Fruit fly (Drosophila melanogaster) whole organism, embryonic: ENCODE data around the gene MED25.
A peak's percentile ranks its signal among the peaks of the same experiment; 100 is the strongest.

Experiments
- Awh ChIP-seq: fragments of 200-800 bp; sonication (Bioruptor generic); IDR thresholded peaks from 2 replicates; pipeline ENCODE4, ENCODE4 v1.3.6; 2022; ENCODE audit warnings: missing biosample characterization, missing genetic modification characterization
- Bdp1 ChIP-seq: fragments of 200-800 bp; sonication (Bioruptor generic); optimal IDR thresholded peaks from 3 replicates; lab custom pipeline; 2016; ENCODE audit warnings: missing biosample characterization, missing genetic modification characterization
- CG10267 ChIP-seq: fragments of 200-800 bp; sonication (Bioruptor generic); optimal IDR thresholded peaks from 2 replicates; lab custom pipeline; 2018; ENCODE audit warnings: missing biosample characterization, mild to moderate bottlenecking, missing genetic modification characterization, moderate library complexity
- CG10321 ChIP-seq: fragments of 200-800 bp; sonication (Bioruptor generic); IDR thresholded peaks from 2 replicates; pipeline ENCODE4 v1.3.6; 2022; ENCODE audit warnings: missing biosample characterization, missing genetic modification characterization
- CG11723 ChIP-seq: fragments of 200-800 bp; sonication (Bioruptor generic); optimal IDR thresholded peaks from 2 replicates; lab custom pipeline; 2017; ENCODE audit warnings: missing biosample characterization, mild to moderate bottlenecking, missing genetic modification characterization
- CG13296 ChIP-seq: fragments of 200-800 bp; sonication (Bioruptor generic); optimal IDR thresholded peaks from 3 replicates; lab custom pipeline; 2018; ENCODE audit warnings: missing biosample characterization, mild to moderate bottlenecking, missing genetic modification characterization
- CG13775 ChIP-seq: fragments of 200-800 bp; sonication (Bioruptor generic); optimal IDR thresholded peaks from 3 replicates; lab custom pipeline; 2017; ENCODE audit warnings: missing biosample characterization, mild to moderate bottlenecking, missing genetic modification characterization
- CG14441 ChIP-seq: fragments of 200-800 bp; sonication (Bioruptor generic); IDR thresholded peaks from 2 replicates; pipeline ENCODE4 v1.3.6; 2022; ENCODE audit warnings: missing biosample characterization, missing genetic modification characterization
- CG1529 ChIP-seq: fragments of 200-800 bp; sonication (Bioruptor generic); optimal IDR thresholded peaks from 3 replicates; lab custom pipeline; 2018; ENCODE audit warnings: missing biosample characterization, missing genetic modification characterization
- CG1602 ChIP-seq: fragments of 200-800 bp; sonication (Bioruptor generic); optimal IDR thresholded peaks from 3 replicates; lab custom pipeline; 2016; ENCODE audit warnings: missing biosample characterization, missing genetic modification characterization
- CG31388 ChIP-seq: fragments of 200-800 bp; sonication (Bioruptor generic); optimal IDR thresholded peaks from 2 replicates; lab custom pipeline; 2016; ENCODE audit warnings: missing biosample characterization, missing genetic modification characterization
- CG3726 ChIP-seq: fragments of 200-800 bp; sonication (Bioruptor generic); IDR thresholded peaks from 3 replicates; pipeline ENCODE4, ENCODE4 v1.3.6; 2022; ENCODE audit warnings: missing biosample characterization, missing genetic modification characterization
- CG3847 ChIP-seq: fragments of 200-800 bp; sonication (Bioruptor generic); IDR thresholded peaks from 2 replicates; pipeline ENCODE4 v1.3.6; 2022; ENCODE audit warnings: missing biosample characterization, missing genetic modification characterization
- CG4854 ChIP-seq: fragments of 200-800 bp; sonication (Bioruptor generic); optimal IDR thresholded peaks from 2 replicates; lab custom pipeline; 2016; ENCODE audit warnings: missing biosample characterization, missing genetic modification characterization, inconsistent platforms
- CG5953 ChIP-seq: fragments of 200-800 bp; sonication (Bioruptor generic); IDR thresholded peaks from 2 replicates; pipeline ENCODE4 v1.3.6; 2022; ENCODE audit warnings: missing biosample characterization, missing genetic modification characterization
- CG6654 ChIP-seq: fragments of 200-800 bp; sonication (Bioruptor generic); optimal IDR thresholded peaks from 2 replicates; lab custom pipeline; 2017; ENCODE audit warnings: missing biosample characterization, mild to moderate bottlenecking, missing genetic modification characterization
- CG6813 ChIP-seq: fragments of 200-800 bp; sonication (Bioruptor generic); optimal IDR thresholded peaks from 2 replicates; lab custom pipeline; 2017; ENCODE audit warnings: missing biosample characterization, missing genetic modification characterization, mild to moderate bottlenecking, moderate library complexity, missing genetic modification reagents
- CG7556 ChIP-seq: fragments of 200-800 bp; sonication (Bioruptor generic); optimal IDR thresholded peaks from 2 replicates; lab custom pipeline; 2017; ENCODE audit warnings: missing biosample characterization, mild to moderate bottlenecking, missing genetic modification characterization
- CkIIα-i1 ChIP-seq: fragments of 200-800 bp; sonication (Bioruptor generic); IDR thresholded peaks from 2 replicates; pipeline ENCODE4 v1.3.6; 2022; ENCODE audit warnings: missing biosample characterization, missing genetic modification characterization
- Deaf1 ChIP-seq: fragments of 200-800 bp; optimal IDR thresholded peaks from 3 replicates; lab custom pipeline; 2019; ENCODE audit warnings: missing biosample characterization, mild to moderate bottlenecking, missing genetic modification characterization, moderate library complexity
- Dp ChIP-seq: fragments of 200-800 bp; sonication (Bioruptor generic); optimal IDR thresholded peaks from 2 replicates; lab custom pipeline; 2018; ENCODE audit warnings: missing biosample characterization, mild to moderate bottlenecking, missing genetic modification characterization, moderate library complexity
- E2f1 ChIP-seq: fragments of 200-800 bp; sonication (Bioruptor generic); IDR thresholded peaks from 2 replicates; pipeline ENCODE4 v1.3.6; 2022; ENCODE audit warnings: missing biosample characterization, missing genetic modification characterization
- Gsc ChIP-seq: fragments of 200-800 bp; sonication (Bioruptor generic); IDR thresholded peaks from 2 replicates; pipeline ENCODE4 v1.3.6; 2022; ENCODE audit warnings: missing biosample characterization, missing genetic modification characterization
- HmgD ChIP-seq: fragments of 200-800 bp; sonication (Bioruptor generic); optimal IDR thresholded peaks from 3 replicates; lab custom pipeline; 2016; ENCODE audit warnings: missing biosample characterization, missing genetic modification characterization
- Hmr ChIP-seq: fragments of 200-800 bp; sonication (Bioruptor generic); optimal IDR thresholded peaks from 3 replicates; lab custom pipeline; 2017; ENCODE audit warnings: mild to moderate bottlenecking, missing biosample characterization, missing genetic modification reagents, missing genetic modification characterization
- Hr78 ChIP-seq, 2 experiments: fragments of 200-800 bp in 1 of 2; fragments of >200 bp in 1 of 2; sonication (Bioruptor generic) in 1 of 2; optimal IDR thresholded peaks; 2 replicates each; lab custom pipeline; 2017 to 2019; ENCODE audit warnings: missing biosample characterization in 2 of 2, missing genetic modification characterization in 2 of 2, mild to moderate bottlenecking in 1 of 2, moderate library complexity in 1 of 2
- Mes4 ChIP-seq: fragments of 200-800 bp; sonication (Bioruptor generic); optimal IDR thresholded peaks from 2 replicates; lab custom pipeline; 2016; ENCODE audit warnings: missing biosample characterization, missing genetic modification characterization
- Mrtf ChIP-seq: fragments of 200-800 bp; sonication (Bioruptor generic); IDR thresholded peaks from 3 replicates; pipeline ENCODE4 v1.3.6; 2022; ENCODE audit warnings: missing biosample characterization, missing genetic modification characterization
- NK7.1 ChIP-seq: fragments of 200-800 bp; sonication (Bioruptor generic); optimal IDR thresholded peaks from 3 replicates; lab custom pipeline; 2016; ENCODE audit warnings: missing biosample characterization, missing genetic modification characterization
- NfI ChIP-seq: fragments of 200-800 bp; sonication (Bioruptor generic); optimal IDR thresholded peaks from 3 replicates; lab custom pipeline; 2018; ENCODE audit warnings: missing biosample characterization, mild to moderate bottlenecking, missing genetic modification characterization, moderate library complexity
- Oli ChIP-seq: fragments of 200-800 bp; sonication (Bioruptor generic); optimal IDR thresholded peaks from 2 replicates; lab custom pipeline; 2018; ENCODE audit warnings: missing biosample characterization, mild to moderate bottlenecking, missing genetic modification characterization, moderate library complexity
- Optix ChIP-seq: fragments of 200-800 bp; sonication (Bioruptor generic); IDR thresholded peaks from 3 replicates; pipeline ENCODE4 v1.3.6; 2022; ENCODE audit warnings: missing biosample characterization, missing genetic modification characterization
- PHDP ChIP-seq: fragments of 200-800 bp; sonication (Bioruptor generic); optimal IDR thresholded peaks from 3 replicates; lab custom pipeline; 2018; ENCODE audit warnings: missing biosample characterization, mild to moderate bottlenecking, missing genetic modification characterization, moderate library complexity
- Rfx ChIP-seq: fragments of 200-800 bp; sonication (Bioruptor generic); IDR thresholded peaks from 2 replicates; pipeline ENCODE4 v1.3.6; 2022; ENCODE audit warnings: missing biosample characterization, missing genetic modification characterization
- Sox100B ChIP-seq: fragments of 200-800 bp; sonication (Bioruptor generic); optimal IDR thresholded peaks from 3 replicates; lab custom pipeline; 2018; ENCODE audit warnings: missing biosample characterization, mild to moderate bottlenecking, missing genetic modification characterization
- Tbp ChIP-seq: fragments of >200 bp; optimal IDR thresholded peaks from 2 replicates; lab custom pipeline; 2018; ENCODE audit warnings: missing biosample characterization, missing genetic modification characterization
- Vsx1 ChIP-seq: fragments of 200-800 bp; sonication (Bioruptor generic); optimal IDR thresholded peaks from 2 replicates; lab custom pipeline; 2017; ENCODE audit warnings: missing biosample characterization, mild to moderate bottlenecking, missing genetic modification characterization, missing genetic modification reagents
- al ChIP-seq: fragments of 200-800 bp; sonication (Bioruptor generic); IDR thresholded peaks from 2 replicates; pipeline ENCODE4 v1.3.6; 2022; ENCODE audit warnings: missing biosample characterization, missing genetic modification characterization
- aop ChIP-seq: fragments of 200-800 bp; sonication (Bioruptor generic); IDR thresholded peaks from 2 replicates; pipeline ENCODE4 v1.3.6; 2022; ENCODE audit warnings: missing biosample characterization, missing genetic modification characterization
- ap ChIP-seq: fragments of 200-800 bp; sonication (Bioruptor generic); IDR thresholded peaks from 2 replicates; pipeline ENCODE4 v1.3.6; 2022; ENCODE audit warnings: missing biosample characterization, missing genetic modification characterization
- cas ChIP-seq: fragments of 200-800 bp; sonication (Bioruptor generic); IDR thresholded peaks from 2 replicates; pipeline ENCODE4 v1.3.6; 2022; ENCODE audit warnings: missing biosample characterization, missing genetic modification characterization
- chif ChIP-seq, 2 experiments: fragments of 200-800 bp; sonication (Bioruptor generic); optimal IDR thresholded peaks; 3 replicates each; lab custom pipeline; 2016; ENCODE audit warnings: missing biosample characterization in 2 of 2, missing genetic modification characterization in 2 of 2
- en ChIP-seq: fragments of 200-800 bp; sonication (Bioruptor generic); optimal IDR thresholded peaks from 2 replicates; lab custom pipeline; 2016; ENCODE audit warnings: missing biosample characterization, missing genetic modification characterization
- exex ChIP-seq: fragments of 200-800 bp; sonication (Bioruptor generic); optimal IDR thresholded peaks from 4 replicates; lab custom pipeline; 2018; ENCODE audit warnings: missing biosample characterization, mild to moderate bottlenecking, missing genetic modification characterization, moderate library complexity
- fd96Cb ChIP-seq: fragments of 200-800 bp; sonication (Bioruptor generic); optimal IDR thresholded peaks from 2 replicates; lab custom pipeline; 2018; ENCODE audit warnings: missing biosample characterization, mild to moderate bottlenecking, missing genetic modification characterization, moderate library complexity
- gsb-n ChIP-seq: fragments of 200-800 bp; sonication (Bioruptor generic); optimal IDR thresholded peaks from 3 replicates; lab custom pipeline; 2018; ENCODE audit warnings: missing biosample characterization, mild to moderate bottlenecking, missing genetic modification characterization
- lbe ChIP-seq: fragments of 200-800 bp; sonication (Bioruptor generic); optimal IDR thresholded peaks from 2 replicates; lab custom pipeline; 2016; ENCODE audit warnings: missing biosample characterization, mild to moderate bottlenecking, missing genetic modification characterization
- nom ChIP-seq: fragments of 200-800 bp; sonication (Bioruptor generic); optimal IDR thresholded peaks from 2 replicates; lab custom pipeline; 2017; ENCODE audit warnings: missing biosample characterization, missing genetic modification characterization, mild to moderate bottlenecking, moderate library complexity, missing genetic modification reagents
- ranshi ChIP-seq: fragments of 200-800 bp; sonication (Bioruptor generic); IDR thresholded peaks from 2 replicates; pipeline ENCODE4 v1.3.6; 2022; ENCODE audit warnings: missing biosample characterization, missing genetic modification characterization
- twi ChIP-seq: fragments of 200-800 bp; optimal IDR thresholded peaks from 2 replicates; lab custom pipeline; 2019; ENCODE audit warnings: missing biosample characterization, mild to moderate bottlenecking, missing genetic modification characterization, moderate library complexity
- unpg ChIP-seq: fragments of 200-800 bp; sonication (Bioruptor generic); optimal IDR thresholded peaks from 3 replicates; lab custom pipeline; 2018; ENCODE audit warnings: missing biosample characterization, mild to moderate bottlenecking, missing genetic modification characterization, moderate library complexity
- z ChIP-seq: fragments of 200-800 bp; sonication (Bioruptor generic); IDR thresholded peaks from 3 replicates; pipeline ENCODE4 v1.3.6; 2022; ENCODE audit warnings: missing biosample characterization, missing genetic modification characterization
- zfh2 ChIP-seq: fragments of 200-800 bp; sonication (Bioruptor generic); optimal IDR thresholded peaks from 2 replicates; lab custom pipeline; 2016; ENCODE audit warnings: missing biosample characterization, missing genetic modification characterization

MED25 gene

dm6 chr3R:20057501-20057900 lies 48.8 kb downstream of the MED25 start, which contains the start of gene mdlc (continued):
- TF ChIP-seq CG11723 (GFP tag; lab: Kevin White, UChicago) (no peak), CG1529 (no peak), aop (GFP tag; lab: Robert Waterston, UW) (no peak), en (GFP tag; lab: Kevin White, UChicago) (no peak), exex (tag; lab: Kevin White, UChicago) (no peak), NK7.1 (GFP tag; lab: Kevin White, UChicago) (no peak), lbe (GFP tag; lab: Kevin White, UChicago) (no peak), Dp (GFP tag; lab: Kevin White, UChicago) (peak; percentile 57), Vsx1 (GFP tag; lab: Kevin White, UChicago) (no peak), Oli (tag; lab: Kevin White, UChicago) (no peak), CG10267 (tag; lab: Kevin White, UChicago) (peak; percentile 15), al (no peak), CkIIα-i1 (GFP tag; lab: Robert Waterston, UW) (no peak), Hmr (GFP tag; lab: Kevin White, UChicago) (no peak), fd96Cb (tag; lab: Kevin White, UChicago) (no peak), Optix (GFP tag; lab: Robert Waterston, UW) (no peak), E2f1 (GFP tag; lab: Robert Waterston, UW) (no peak), ap (GFP tag; lab: Robert Waterston, UW) (no peak), nom (GFP tag; lab: Kevin White, UChicago) (no peak), Awh (GFP tag; lab: Robert Waterston, UW) (no peak), Rfx (GFP tag; lab: Robert Waterston, UW) (peak; percentile 28; the same call in 1 of the 2 replicates), CG7556 (GFP tag; lab: Kevin White, UChicago) (no peak), gsb-n (tag; lab: Kevin White, UChicago) (no peak), CG13775 (peak; percentile 4), Tbp (no peak), CG3847 (GFP tag; lab: Robert Waterston, UW) (peak; percentile 26; the same call in 1 of the 2 replicates), Bdp1 (GFP tag; lab: Kevin White, UChicago) (no peak), z (GFP tag; lab: Robert Waterston, UW) (no peak), Deaf1 (tag; lab: Kevin White, UChicago) (no peak), ranshi (no peak), chif (GFP tag; optimal IDR thresholded peaks at IDR 0.05; lab: Kevin White, UChicago) (no peak), CG1602 (GFP tag; lab: Kevin White, UChicago) (no peak), CG3726 (no peak), CG14441 (GFP tag; lab: Robert Waterston, UW) (no peak), NfI (GFP tag; lab: Kevin White, UChicago) (no peak), Gsc (GFP tag; lab: Robert Waterston, UW) (no peak), Sox100B (peak; percentile 11), zfh2 (GFP tag; lab: Kevin White, UChicago) (no peak), CG6813 (no peak), unpg (GFP tag; lab: Kevin White, UChicago) (no peak), CG5953 (GFP tag; lab: Robert Waterston, UW) (no peak), Mrtf (no peak), Hr78 (GFP tag; optimal IDR thresholded peaks at IDR 0.05; lab: Kevin White, UChicago) (no peak), CG13296 (no peak), twi (no peak), PHDP (tag; lab: Kevin White, UChicago) (no peak), CG6654 (GFP tag; lab: Kevin White, UChicago) (no peak), cas (GFP tag; lab: Robert Waterston, UW) (no peak), CG10321 (GFP tag; lab: Robert Waterston, UW) (no peak), Mes4 (GFP tag; lab: Kevin White, UChicago) (no peak), HmgD (GFP tag; lab: Kevin White, UChicago) (no peak), CG4854 (GFP tag; lab: Kevin White, UChicago) (no peak), CG31388 (GFP tag; lab: Kevin White, UChicago) (no peak)
